Fruit fly (Drosophila melanogaster): ENCODE measurements around the gene CG14454.

DNA sequence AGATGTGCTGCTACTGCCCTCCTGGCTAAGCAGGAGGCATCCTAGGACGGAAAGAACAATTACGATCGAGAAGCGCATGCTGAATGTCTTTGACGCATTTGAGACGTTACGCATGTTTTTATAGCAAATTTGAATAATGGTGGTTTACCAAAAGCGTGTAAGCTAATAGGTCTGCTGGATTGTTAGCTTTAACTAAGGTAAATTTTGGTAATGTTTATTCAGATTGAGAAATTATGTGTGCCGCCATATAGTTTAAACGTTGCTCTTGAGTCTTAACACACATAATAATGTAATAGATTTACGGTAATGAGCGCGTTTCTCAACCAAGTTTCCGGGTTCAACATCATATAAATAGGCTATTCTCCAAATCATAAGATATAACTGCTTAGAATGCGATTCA is 1.4 kb upstream of the CG14454 start, which contains the start of the genes CG12546 and CG14453:
- no peak for TF ChIP-seq pan (optimal IDR thresholded peaks at IDR 0.05)
- TF ChIP-seq psq (optimal IDR thresholded peaks at IDR 0.05): no peak

All from whole organism.